Fruit fly (Drosophila melanogaster): Measurements from ENCODE around the gene CG42724.

CG42724 gene

dm6 chr3R:6397611-6398092, 29.6 kb upstream of the CG42724 start (continued):
- TF ChIP-seq CG4820 (GFP tag; optimal IDR thresholded peaks at IDR 0.05) (no peak), seq (GFP tag; IDR thresholded peaks at IDR 0.05) (no peak), CTCF (GFP tag; optimal IDR thresholded peaks at IDR 0.05) (no peak), dimm (GFP tag; IDR thresholded peaks at IDR 0.05) (no peak), CG10654 (GFP tag; optimal IDR thresholded peaks at IDR 0.05) (no peak), danr (GFP tag; IDR thresholded peaks at IDR 0.05) (no peak), CG30431 (GFP tag; optimal IDR thresholded peaks at IDR 0.05) (no peak), pho (GFP tag; optimal IDR thresholded peaks at IDR 0.05) (peak; percentile 4), fd102C (GFP tag; optimal IDR thresholded peaks at IDR 0.05) (no peak)

DNA sequence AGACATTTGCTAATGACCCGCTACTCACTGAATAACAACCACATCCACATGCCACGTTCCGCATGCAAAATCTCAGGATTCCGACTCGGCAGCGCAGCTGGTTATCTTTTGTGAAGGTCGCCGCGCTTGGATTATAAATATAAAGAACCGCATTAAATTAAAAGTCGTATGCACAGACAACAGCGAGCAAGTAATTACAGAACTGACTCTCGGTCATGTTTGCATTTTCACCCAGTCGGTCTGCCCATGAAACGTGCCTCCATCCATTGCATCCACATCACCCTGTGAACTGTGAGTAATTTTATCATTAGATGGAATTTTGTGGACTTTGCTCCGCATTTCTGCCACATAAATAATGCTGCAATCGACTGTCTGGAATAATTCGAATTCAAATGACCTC, 28.5 kb upstream of the CG42724 start:
- no peak for TF ChIP-seq CG17328 (GFP tag; IDR thresholded peaks at IDR 0.05)
- peak; percentile 2 for TF ChIP-seq Med (GFP tag)
- TF ChIP-seq CG2199 (GFP tag; IDR thresholded peaks at IDR 0.05): 0 out of 3 replicates have a peak, but pooled peaks have one; percentile 34
- TF ChIP-seq dati (GFP tag; IDR thresholded peaks at IDR 0.05): no peak

DNA sequence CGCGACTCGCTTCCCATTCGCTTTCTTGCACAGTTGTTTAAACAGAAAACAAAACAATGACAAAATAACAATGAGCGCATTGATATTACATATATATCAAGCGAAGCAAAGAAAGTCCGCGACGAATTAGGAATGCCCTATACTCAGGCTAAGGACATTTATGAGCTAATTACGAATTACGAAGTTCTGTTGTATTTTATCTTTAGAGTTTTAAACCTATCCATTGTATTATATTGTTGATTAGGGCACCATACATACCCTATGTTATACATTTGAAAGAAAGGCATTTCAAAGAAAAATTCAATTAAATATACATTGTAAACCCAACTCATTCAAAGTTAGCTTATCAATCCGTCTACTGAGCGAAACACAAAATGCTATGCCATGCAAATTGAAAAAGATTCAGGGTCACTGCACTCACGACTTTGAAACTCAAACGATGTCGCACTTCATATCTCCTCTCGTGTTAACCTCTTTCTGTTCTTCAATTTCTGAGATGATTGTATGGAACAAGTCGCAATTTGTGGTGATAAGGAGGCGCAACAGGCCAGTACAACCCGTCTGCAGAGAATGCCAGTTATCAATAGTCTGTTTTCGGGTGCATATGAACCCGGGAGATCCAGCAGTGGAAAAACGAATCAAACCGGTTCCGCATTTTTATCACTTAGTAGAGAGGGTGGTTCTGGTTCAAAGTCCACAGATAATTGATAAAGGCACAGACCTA, 27.6 kb upstream of the CG42724 start:
- no peak for TF ChIP-seq Lim3 (GFP tag; IDR thresholded peaks at IDR 0.05)
- peak; percentile 6 for TF ChIP-seq corto (GFP tag; optimal IDR thresholded peaks at IDR 0.05)
- TF ChIP-seq ATbp (GFP tag; optimal IDR thresholded peaks at IDR 0.05): peak; percentile 40
- TF ChIP-seq exex (tag; optimal IDR thresholded peaks at IDR 0.05): no peak
- TF ChIP-seq CG7963 (GFP tag; IDR thresholded peaks at IDR 0.05; ENCODE audit: partially characterized antibody): no peak
- TF ChIP-seq Nf-YB (GFP tag; optimal IDR thresholded peaks at IDR 0.05): no peak
- peak; percentile 72 for TF ChIP-seq lbe (GFP tag; optimal IDR thresholded peaks at IDR 0.05)
- no peak for TF ChIP-seq crc (GFP tag; optimal IDR thresholded peaks at IDR 0.05)
- peak; percentile 16 for TF ChIP-seq CG10979 (tag; optimal IDR thresholded peaks at IDR 0.05)
- no peak for TF ChIP-seq Atf6 (GFP tag; IDR thresholded peaks at IDR 0.05)
- peak; percentile 1 for TF ChIP-seq CG15601 (tag; optimal IDR thresholded peaks at IDR 0.05)
- peak; percentile 3 for TF ChIP-seq unpg (GFP tag; optimal IDR thresholded peaks at IDR 0.05)
- 0 out of 2 replicates have a peak, but pooled peaks have one; percentile 23 for TF ChIP-seq Xrp1 (GFP tag; IDR thresholded peaks at IDR 0.05)
- peak; percentile 61 for TF ChIP-seq Med (GFP tag)
- peak; percentile 6 for TF ChIP-seq fd64A (GFP tag; optimal IDR thresholded peaks at IDR 0.05)
- TF ChIP-seq gem (tag; optimal IDR thresholded peaks at IDR 0.05): peak; percentile 45
- TF ChIP-seq Hr3 (GFP tag; optimal IDR thresholded peaks at IDR 0.05): no peak
- TF ChIP-seq CG2875 (GFP tag; optimal IDR thresholded peaks at IDR 0.05): peak; percentile 12
- no peak for TF ChIP-seq da (GFP tag; optimal IDR thresholded peaks at IDR 0.05)
- TF ChIP-seq Abd-B (GFP tag; optimal IDR thresholded peaks at IDR 0.05): no peak
- no peak for TF ChIP-seq Dip2 (GFP tag; IDR thresholded peaks at IDR 0.05)
- no peak for TF ChIP-seq Sry-δ (GFP tag; optimal IDR thresholded peaks at IDR 0.05)
- peak; percentile 15 for TF ChIP-seq CG12391 (tag; optimal IDR thresholded peaks at IDR 0.05)
- TF ChIP-seq D19A (tag; optimal IDR thresholded peaks at IDR 0.05): peak; percentile 91
- TF ChIP-seq CG2712 (tag; optimal IDR thresholded peaks at IDR 0.05): no peak
- peak; percentile 11 for TF ChIP-seq phol (tag; optimal IDR thresholded peaks at IDR 0.05)
- TF ChIP-seq Sox100B (GFP tag; optimal IDR thresholded peaks at IDR 0.05): peak; percentile 38
- TF ChIP-seq CG8478 (optimal IDR thresholded peaks at IDR 0.05): no peak
- TF ChIP-seq CG15479 (GFP tag; optimal IDR thresholded peaks at IDR 0.05): peak; percentile 95
- no peak for TF ChIP-seq fu2 (GFP tag; optimal IDR thresholded peaks at IDR 0.05)
- no peak for TF ChIP-seq CG14014 (GFP tag; IDR thresholded peaks at IDR 0.05)
- TF ChIP-seq ranshi (GFP tag; IDR thresholded peaks at IDR 0.05): 0 out of 2 replicates have a peak, but pooled peaks have one; percentile 19
- TF ChIP-seq CG17612 (GFP tag; IDR thresholded peaks at IDR 0.05): no peak
- no peak for TF ChIP-seq E2f1 (GFP tag; IDR thresholded peaks at IDR 0.05)
- TF ChIP-seq chinmo (GFP tag; IDR thresholded peaks at IDR 0.05; ENCODE audit: partially characterized antibody): 0 out of 4 replicates have a peak, but pooled peaks have one; percentile 15
- peak; percentile 14 for TF ChIP-seq CG18262 (tag; optimal IDR thresholded peaks at IDR 0.05)
